Worm (Caenorhabditis elegans): ENCODE measurements around the gene K10G6.9.

DNA sequence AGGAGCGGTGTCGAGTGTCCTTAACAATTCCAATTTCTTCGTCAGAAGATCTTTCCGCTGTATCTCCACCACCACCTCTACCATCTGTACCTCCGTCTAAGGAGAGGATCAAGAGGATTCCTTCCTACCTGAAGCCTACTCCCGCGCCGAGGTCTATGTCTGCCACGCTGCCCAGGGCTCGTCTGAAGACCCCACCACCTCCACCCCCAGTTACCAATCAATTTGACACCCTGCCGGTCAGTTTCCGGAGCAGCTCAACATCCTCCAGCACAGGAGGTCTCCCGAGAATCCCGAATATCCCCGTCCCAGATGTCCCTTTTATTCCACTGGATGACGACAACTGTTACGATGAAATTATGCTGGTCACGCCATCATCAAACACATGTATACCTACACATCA lies 35.9 kb downstream of the K10G6.9 start:
- no peak for TF ChIP-seq ZK546.5 (tag; optimal IDR thresholded peaks at IDR 0.05)
- no peak for TF ChIP-seq snpc-4 (tag; optimal IDR thresholded peaks at IDR 0.05)

Measured in whole organism, L3 larva.